Fruit fly (Drosophila melanogaster) whole organism, embryonic: Measurements from ENCODE around the gene cana.

ENCODE experiments used
- Atf6 ChIP-seq: fragments of 200-800 bp; sonication (Bioruptor generic); IDR thresholded peaks from 2 replicates; pipeline ENCODE4 v1.3.6; 2022; ENCODE audit warnings: missing biosample characterization, missing genetic modification characterization
- CG10366 ChIP-seq: fragments of 200-800 bp; sonication (Bioruptor generic); IDR thresholded peaks from 2 replicates; pipeline ENCODE4 v1.3.6; 2022; ENCODE audit warnings: missing biosample characterization, missing genetic modification characterization
- CG13424 ChIP-seq: fragments of 200-800 bp; sonication (Bioruptor generic); optimal IDR thresholded peaks from 2 replicates; lab custom pipeline; 2019; ENCODE audit warnings: missing biosample characterization, mild to moderate bottlenecking, missing genetic modification characterization, moderate library complexity
- CG13775 ChIP-seq: fragments of 200-800 bp; sonication (Bioruptor generic); optimal IDR thresholded peaks from 3 replicates; lab custom pipeline; 2017; ENCODE audit warnings: missing biosample characterization, mild to moderate bottlenecking, missing genetic modification characterization
- Dek ChIP-seq: fragments of 200-800 bp; sonication (Bioruptor generic); optimal IDR thresholded peaks from 3 replicates; lab custom pipeline; 2019; ENCODE audit warnings: missing biosample characterization, mild to moderate bottlenecking, missing genetic modification characterization, moderate library complexity
- Hey ChIP-seq: fragments of 200-800 bp; sonication (Bioruptor generic); optimal IDR thresholded peaks from 3 replicates; lab custom pipeline; 2018; ENCODE audit warnings: missing biosample characterization, mild to moderate bottlenecking, missing genetic modification characterization
- Lhr ChIP-seq: fragments of 200-800 bp; sonication (Bioruptor generic); optimal IDR thresholded peaks from 3 replicates; lab custom pipeline; 2017; ENCODE audit warnings: mild to moderate bottlenecking, missing biosample characterization, missing genetic modification reagents, missing genetic modification characterization
- Ptx1 ChIP-seq: fragments of 200-800 bp; sonication (Bioruptor generic); IDR thresholded peaks from 2 replicates; pipeline ENCODE4 v1.3.6; 2022; ENCODE audit warnings: missing biosample characterization, missing genetic modification characterization
- Sry-δ ChIP-seq: fragments of 200-800 bp; sonication (Bioruptor generic); optimal IDR thresholded peaks from 2 replicates; lab custom pipeline; 2016; ENCODE audit warnings: missing biosample characterization, missing genetic modification characterization
- bab2 ChIP-seq: fragments of 200-800 bp; sonication (Bioruptor generic); optimal IDR thresholded peaks from 2 replicates; lab custom pipeline; 2016; ENCODE audit warnings: missing biosample characterization, missing genetic modification characterization
- chif ChIP-seq, 2 experiments: fragments of 200-800 bp; sonication (Bioruptor generic); optimal IDR thresholded peaks; 3 replicates each; lab custom pipeline; 2016; ENCODE audit warnings: missing biosample characterization in 2 of 2, missing genetic modification characterization in 2 of 2
- dmrt11E ChIP-seq: fragments of 200-800 bp; sonication (Bioruptor generic); optimal IDR thresholded peaks from 3 replicates; lab custom pipeline; 2018; ENCODE audit warnings: missing biosample characterization, mild to moderate bottlenecking, missing genetic modification characterization, moderate library complexity
- insv ChIP-seq, 2 experiments: fragments of 200-800 bp; sonication (Bioruptor generic); optimal IDR thresholded peaks; 3 replicates each; lab custom pipeline; 2016 to 2018; ENCODE audit warnings: missing biosample characterization in 2 of 2, missing genetic modification characterization in 2 of 2
- sens ChIP-seq: fragments of 200-800 bp; sonication (Bioruptor generic); peaks from one replicate; lab custom pipeline; 2016; ENCODE audit warnings: missing biosample characterization, missing genetic modification characterization

DNA sequence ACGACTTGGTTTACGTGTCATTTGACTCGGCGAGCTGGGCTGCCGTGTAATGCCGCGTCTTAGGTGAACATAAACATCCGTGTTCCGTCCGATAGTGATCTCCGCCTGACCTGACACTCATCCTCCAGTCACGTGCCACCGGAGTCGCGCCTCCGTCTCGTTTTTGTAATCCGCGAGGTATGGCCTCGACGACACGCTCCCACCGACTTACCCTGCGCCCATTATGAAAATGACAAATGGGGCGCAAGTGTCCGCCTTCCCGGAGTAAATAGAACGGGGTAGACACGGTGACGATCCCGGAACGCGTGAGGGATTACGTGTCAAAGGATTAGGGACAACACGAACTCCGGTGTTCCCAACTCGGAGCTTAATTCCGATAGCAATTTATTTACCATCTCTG, 26.2 kb downstream of the cana start:
- TF ChIP-seq Sry-δ (GFP tag; lab: Kevin White, UChicago) (no peak), Ptx1 (GFP tag; lab: Robert Waterston, UW) (no peak), CG13775 (GFP tag; lab: Kevin White, UChicago) (no peak), sens (GFP tag; lab: Kevin White, UChicago) (no peak), dmrt11E (tag; lab: Kevin White, UChicago) (no peak), Hey (tag; lab: Kevin White, UChicago) (peak; percentile 91), bab2 (GFP tag; lab: Kevin White, UChicago) (no peak), chif (GFP tag; optimal IDR thresholded peaks at IDR 0.05; lab: Kevin White, UChicago) (no peak), Atf6 (no peak), insv (GFP tag; optimal IDR thresholded peaks at IDR 0.05; lab: Kevin White, UChicago) (no peak), CG13424 (no peak), Lhr (no peak), Dek (tag; lab: Kevin White, UChicago) (no peak), CG10366 (GFP tag; lab: Robert Waterston, UW) (no peak)
